Fruit fly (Drosophila melanogaster): ENCODE results near the gene CG43155.

DNA sequence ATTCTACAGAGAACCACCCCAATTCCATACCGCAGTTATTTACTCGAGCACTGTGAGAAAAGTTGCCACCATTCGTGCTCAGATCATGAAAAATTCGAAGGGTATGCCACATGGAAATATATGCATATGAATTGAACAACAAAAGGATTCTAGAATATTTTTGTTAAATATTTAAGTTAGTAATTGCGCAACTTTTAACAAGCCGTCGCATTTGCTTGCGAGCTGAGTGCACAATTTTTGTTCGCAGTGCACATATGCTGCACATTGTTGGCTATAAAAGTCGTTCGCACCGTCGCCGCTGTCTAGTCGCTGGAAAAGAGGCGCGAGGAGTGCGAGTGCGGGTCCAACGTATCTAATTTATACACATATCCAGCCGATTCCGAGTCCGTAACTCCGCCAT, 17.2 kb downstream of the CG43155 start, which contains the start of gene Cyp4g15:
- TF ChIP-seq psq (optimal IDR thresholded peaks at IDR 0.05) (no peak), Sin3A (optimal IDR thresholded peaks at IDR 0.05) (no peak), ttk (optimal IDR thresholded peaks at IDR 0.05) (no peak), h (optimal IDR thresholded peaks at IDR 0.05) (no peak)
